Worm (Caenorhabditis elegans): ENCODE results near the gene C30B5.2.

ce11 chrII:6168714-6169113 lies 28.3 kb upstream of the C30B5.2 start:
- TF ChIP-seq ref-2 (tag; optimal IDR thresholded peaks at IDR 0.05) (no peak), pha-4 (tag; optimal IDR thresholded peaks at IDR 0.05) (no peak)
